Fruit fly (Drosophila melanogaster): ENCODE results near the gene nmd.
A peak's percentile ranks its signal among the peaks of the same experiment; 100 is the strongest.

Gene nmd

DNA sequence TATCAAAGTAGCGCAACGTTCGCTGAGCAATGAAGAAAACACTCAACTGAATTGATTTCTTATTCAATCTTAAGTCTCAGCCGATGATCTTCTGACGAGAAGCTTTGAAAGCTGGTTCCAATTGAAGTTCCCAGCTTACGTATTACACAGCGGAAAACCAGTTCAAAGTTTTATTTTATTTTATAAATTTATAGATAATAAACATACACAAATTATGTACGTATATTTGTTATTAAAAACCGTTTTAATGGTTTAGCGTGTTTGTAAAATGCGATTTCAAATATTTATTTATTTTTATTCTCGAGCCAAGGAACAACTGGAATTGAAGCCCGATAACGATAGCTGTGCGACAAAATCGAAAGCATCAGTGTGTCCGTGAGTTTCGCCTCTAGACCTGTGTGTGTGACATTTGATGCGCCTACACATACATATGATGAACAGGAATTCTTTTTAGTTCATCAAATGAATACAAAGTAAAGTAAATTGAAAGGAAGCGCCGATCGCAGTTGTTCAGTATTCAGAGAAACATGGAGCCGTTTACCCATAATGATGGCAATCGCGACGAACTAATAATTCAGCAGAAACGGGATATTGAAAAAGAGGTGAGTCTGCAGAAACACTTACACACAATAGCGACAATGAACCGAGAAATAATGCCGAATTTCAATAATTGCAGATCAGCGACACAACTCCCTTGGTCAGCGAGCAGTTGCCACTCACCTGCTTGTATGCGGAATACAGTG, 2.9 kb upstream of the nmd start, which contains the start of the genes CG5390 and CG4968 (continued):
- TF ChIP-seq sc (optimal IDR thresholded peaks at IDR 0.05): no peak
- TF ChIP-seq sc (GFP tag; optimal IDR thresholded peaks at IDR 0.05): peak; percentile 28
- TF ChIP-seq zen2 (GFP tag; IDR thresholded peaks at IDR 0.05; ENCODE audit: partially characterized antibody): no peak; the same call in 2 of the 3 replicates
- TF ChIP-seq pb (GFP tag; optimal IDR thresholded peaks at IDR 0.05): no peak
- peak; percentile 38 for TF ChIP-seq CG4707 (GFP tag; optimal IDR thresholded peaks at IDR 0.05)
- no peak for TF ChIP-seq CG4730 (GFP tag; IDR thresholded peaks at IDR 0.05)
- no peak for TF ChIP-seq CG5180 (GFP tag; optimal IDR thresholded peaks at IDR 0.05)
- no peak for TF ChIP-seq CG5245 (GFP tag; optimal IDR thresholded peaks at IDR 0.05)
- TF ChIP-seq CG2889 (GFP tag; IDR thresholded peaks at IDR 0.05): no peak
- TF ChIP-seq al (GFP tag; IDR thresholded peaks at IDR 0.05): peak; percentile 55
- peak; percentile 99 for TF ChIP-seq CG2116 (GFP tag; optimal IDR thresholded peaks at IDR 0.05)
- peak; percentile 32 for TF ChIP-seq CG15696 (tag; optimal IDR thresholded peaks at IDR 0.05)
- TF ChIP-seq dm (GFP tag; optimal IDR thresholded peaks at IDR 0.05): no peak
- peak; percentile 59; the same call in 1 of the 2 replicates for TF ChIP-seq cas (GFP tag; IDR thresholded peaks at IDR 0.05)
- TF ChIP-seq tup (GFP tag; optimal IDR thresholded peaks at IDR 0.05): peak; percentile 35
- peak; percentile 6 for TF ChIP-seq Antp (GFP tag; optimal IDR thresholded peaks at IDR 0.05)
- TF ChIP-seq eve (GFP tag; optimal IDR thresholded peaks at IDR 0.05): no peak
- no peak for TF ChIP-seq CG4854 (GFP tag; optimal IDR thresholded peaks at IDR 0.05)
- no peak for TF ChIP-seq luna (GFP tag; optimal IDR thresholded peaks at IDR 0.05)
- peak; percentile 78 for TF ChIP-seq CG2712 (tag; optimal IDR thresholded peaks at IDR 0.05)
- TF ChIP-seq schlank (tag; optimal IDR thresholded peaks at IDR 0.05): peak; percentile 18
- TF ChIP-seq BtbVII (GFP tag; optimal IDR thresholded peaks at IDR 0.05): peak; percentile 76
- peak; percentile 58 for TF ChIP-seq Dp (GFP tag; optimal IDR thresholded peaks at IDR 0.05)
- TF ChIP-seq CHES-1-like (GFP tag; optimal IDR thresholded peaks at IDR 0.05): no peak
- TF ChIP-seq nau (GFP tag; optimal IDR thresholded peaks at IDR 0.05): peak; percentile 33
- TF ChIP-seq CG7745 (tag; optimal IDR thresholded peaks at IDR 0.05): no peak
- peak; percentile 8 for TF ChIP-seq Chrac-16 (GFP tag; optimal IDR thresholded peaks at IDR 0.05)
- 0 out of 2 replicates have a peak, but pooled peaks have one; percentile 34 for TF ChIP-seq CG11247 (GFP tag; IDR thresholded peaks at IDR 0.05)
- no peak for TF ChIP-seq Blimp-1 (GFP tag; optimal IDR thresholded peaks at IDR 0.05)
- peak; percentile 53 for TF ChIP-seq Oli (tag; optimal IDR thresholded peaks at IDR 0.05)
- TF ChIP-seq CG43689 (GFP tag; IDR thresholded peaks at IDR 0.05): 0 out of 2 replicates have a peak, but pooled peaks have one; percentile 44
- peak; percentile 88 for TF ChIP-seq cg (GFP tag; optimal IDR thresholded peaks at IDR 0.05)
- no peak for TF ChIP-seq CG8089 (GFP tag; optimal IDR thresholded peaks at IDR 0.05)
- peak; percentile 53 for TF ChIP-seq ind (GFP tag; optimal IDR thresholded peaks at IDR 0.05)
- TF ChIP-seq CG11723 (GFP tag; optimal IDR thresholded peaks at IDR 0.05): peak; percentile 50
- TF ChIP-seq aop (GFP tag; IDR thresholded peaks at IDR 0.05): no peak
- peak; percentile 68 for TF ChIP-seq CG17385 (GFP tag; optimal IDR thresholded peaks at IDR 0.05)
- peak; percentile 6 for TF ChIP-seq HLH54F (GFP tag; optimal IDR thresholded peaks at IDR 0.05)
- TF ChIP-seq YL-1 (GFP tag; optimal IDR thresholded peaks at IDR 0.05): peak; percentile 85
- peak; percentile 71 for TF ChIP-seq CG1603 (tag; optimal IDR thresholded peaks at IDR 0.05)
- TF ChIP-seq bbx (GFP tag; IDR thresholded peaks at IDR 0.05; ENCODE audit: partially characterized antibody): peak; percentile 72
- peak; percentile 32; the same call in 1 of the 2 replicates for TF ChIP-seq ttk (GFP tag; IDR thresholded peaks at IDR 0.05)
- TF ChIP-seq btn (GFP tag; optimal IDR thresholded peaks at IDR 0.05): no peak
- no peak for TF ChIP-seq en (GFP tag; optimal IDR thresholded peaks at IDR 0.05)
- TF ChIP-seq Lim3 (GFP tag; IDR thresholded peaks at IDR 0.05): no peak
- peak; percentile 27; the same call in 1 of the 2 replicates for TF ChIP-seq ato (GFP tag; IDR thresholded peaks at IDR 0.05; ENCODE audit: partially characterized antibody)
- peak; percentile 41 for TF ChIP-seq CG1529 (GFP tag; optimal IDR thresholded peaks at IDR 0.05)
- 0 out of 2 replicates have a peak, but pooled peaks have one; percentile 27 for TF ChIP-seq CG10321 (GFP tag; IDR thresholded peaks at IDR 0.05)
- peak; percentile 20 for TF ChIP-seq gcm2 (GFP tag; optimal IDR thresholded peaks at IDR 0.05)
